Fruit fly (Drosophila melanogaster): ENCODE data around the gene CG6138.

The CG6138 gene

dm6 chr2L:10522174-10522893 lies 44.7 kb upstream of the CG6138 start (continued):
- no peak for TF ChIP-seq Eip93F (GFP tag; optimal IDR thresholded peaks at IDR 0.05)
- no peak for TF ChIP-seq Gug (GFP tag; IDR thresholded peaks at IDR 0.05)
- no peak for TF ChIP-seq Hr39 (GFP tag; optimal IDR thresholded peaks at IDR 0.05)
- no peak for TF ChIP-seq CG6854 (GFP tag; optimal IDR thresholded peaks at IDR 0.05)
- TF ChIP-seq fd59A (GFP tag; optimal IDR thresholded peaks at IDR 0.05): no peak
- no peak for TF ChIP-seq CG6276 (GFP tag; optimal IDR thresholded peaks at IDR 0.05)
- no peak for TF ChIP-seq esn (GFP tag; optimal IDR thresholded peaks at IDR 0.05)
- TF ChIP-seq CG4318 (GFP tag; optimal IDR thresholded peaks at IDR 0.05): no peak
- TF ChIP-seq pdm3 (GFP tag; optimal IDR thresholded peaks at IDR 0.05): no peak
- TF ChIP-seq Sox102F (GFP tag; optimal IDR thresholded peaks at IDR 0.05): no peak
- no peak for TF ChIP-seq Hr4 (GFP tag; optimal IDR thresholded peaks at IDR 0.05)
- TF ChIP-seq CG7368 (GFP tag; optimal IDR thresholded peaks at IDR 0.05): no peak
- TF ChIP-seq CG3919 (GFP tag; optimal IDR thresholded peaks at IDR 0.05): peak; percentile 1
- TF ChIP-seq CG8632 (GFP tag; optimal IDR thresholded peaks at IDR 0.05): no peak
- TF ChIP-seq CG11294 (GFP tag; IDR thresholded peaks at IDR 0.05): no peak
- no peak for TF ChIP-seq fd85E (GFP tag; optimal IDR thresholded peaks at IDR 0.05)
- TF ChIP-seq ss (GFP tag; optimal IDR thresholded peaks at IDR 0.05): no peak
- TF ChIP-seq dac (GFP tag; optimal IDR thresholded peaks at IDR 0.05): no peak
- TF ChIP-seq CG6808 (GFP tag; optimal IDR thresholded peaks at IDR 0.05): no peak

dm6 chr2L:10526953-10527584 lies 40.0 kb upstream of the CG6138 start, which contains the start of gene Lip4:
Gene Lip4, plus strand, starts transcription at chr2L:10527572.
- TF ChIP-seq CG9139 (GFP tag; optimal IDR thresholded peaks at IDR 0.05): no peak
- no peak for TF ChIP-seq CG6854 (GFP tag; optimal IDR thresholded peaks at IDR 0.05)
- peak; percentile 42 for TF ChIP-seq fkh (GFP tag; optimal IDR thresholded peaks at IDR 0.05)
- TF ChIP-seq dsx (GFP tag; optimal IDR thresholded peaks at IDR 0.05; ENCODE audit: poor library complexity, severe bottlenecking): peak; percentile 73
- peak; percentile 51 for TF ChIP-seq Sox102F (GFP tag; optimal IDR thresholded peaks at IDR 0.05)
- TF ChIP-seq Hr4 (GFP tag; optimal IDR thresholded peaks at IDR 0.05): peak; percentile 77
- peak; percentile 50 for TF ChIP-seq topi (GFP tag; optimal IDR thresholded peaks at IDR 0.05)
- TF ChIP-seq salr (GFP tag; optimal IDR thresholded peaks at IDR 0.05): peak in 1 of 2 experiments; percentile 35
- peak; percentile 68 for TF ChIP-seq pdm3 (GFP tag; optimal IDR thresholded peaks at IDR 0.05)
- peak; percentile 54 for TF ChIP-seq CG31627 (GFP tag; optimal IDR thresholded peaks at IDR 0.05)
- TF ChIP-seq ss (GFP tag; optimal IDR thresholded peaks at IDR 0.05): peak; percentile 47 to 70
- TF ChIP-seq CG8119 (GFP tag; IDR thresholded peaks at IDR 0.05): peak; percentile 87; the same call in 2 of the 3 replicates
- TF ChIP-seq eg (GFP tag; IDR thresholded peaks at IDR 0.05): peak; percentile 85
- TF ChIP-seq Lpt (GFP tag; optimal IDR thresholded peaks at IDR 0.05): peak; percentile 54
- TF ChIP-seq CG8632 (GFP tag; optimal IDR thresholded peaks at IDR 0.05): peak; percentile 57
- TF ChIP-seq Eip75B (GFP tag; optimal IDR thresholded peaks at IDR 0.05): peak; percentile 64
- TF ChIP-seq Sox14 (GFP tag; optimal IDR thresholded peaks at IDR 0.05): peak; percentile 46
- peak; percentile 40 for TF ChIP-seq Sox15 (GFP tag; optimal IDR thresholded peaks at IDR 0.05)
- peak; percentile 26 for TF ChIP-seq CG16779 (tag; optimal IDR thresholded peaks at IDR 0.05)
- TF ChIP-seq CG4318 (GFP tag; optimal IDR thresholded peaks at IDR 0.05): peak; percentile 10
- TF ChIP-seq vri (GFP tag; optimal IDR thresholded peaks at IDR 0.05): peak; percentile 14
- peak; percentile 72 for TF ChIP-seq CG32006 (GFP tag; optimal IDR thresholded peaks at IDR 0.05)
- peak; percentile 73 for TF ChIP-seq CG3919 (GFP tag; optimal IDR thresholded peaks at IDR 0.05)
- TF ChIP-seq Hr39 (GFP tag; optimal IDR thresholded peaks at IDR 0.05): peak; percentile 47
- TF ChIP-seq CG8319 (GFP tag; optimal IDR thresholded peaks at IDR 0.05): peak; percentile 61
- peak; percentile 56 for TF ChIP-seq Smox (GFP tag; optimal IDR thresholded peaks at IDR 0.05)
- TF ChIP-seq CG10631 (GFP tag; optimal IDR thresholded peaks at IDR 0.05): peak; percentile 64
- TF ChIP-seq CG3032 (tag; optimal IDR thresholded peaks at IDR 0.05): no peak
- TF ChIP-seq cyc (GFP tag; optimal IDR thresholded peaks at IDR 0.05): peak; percentile 42
- peak; percentile 43 for TF ChIP-seq lz (GFP tag; optimal IDR thresholded peaks at IDR 0.05)
- peak; percentile 46 for TF ChIP-seq Met (GFP tag; optimal IDR thresholded peaks at IDR 0.05)
- TF ChIP-seq Ets21C (GFP tag; optimal IDR thresholded peaks at IDR 0.05): peak; percentile 17
- peak; percentile 66 for TF ChIP-seq CG1621 (tag; optimal IDR thresholded peaks at IDR 0.05)
- peak; percentile 54 for TF ChIP-seq fd59A (GFP tag; optimal IDR thresholded peaks at IDR 0.05)
- TF ChIP-seq CG6276 (GFP tag; optimal IDR thresholded peaks at IDR 0.05): peak; percentile 56
- peak; percentile 63 for TF ChIP-seq spab (GFP tag; optimal IDR thresholded peaks at IDR 0.05)
- TF ChIP-seq Eip78C (GFP tag): peak; percentile 90
- peak; percentile 80 for TF ChIP-seq CG15336 (GFP tag; IDR thresholded peaks at IDR 0.05)
